Fruit fly (Drosophila melanogaster): ENCODE data around the gene LysRS.

DNA sequence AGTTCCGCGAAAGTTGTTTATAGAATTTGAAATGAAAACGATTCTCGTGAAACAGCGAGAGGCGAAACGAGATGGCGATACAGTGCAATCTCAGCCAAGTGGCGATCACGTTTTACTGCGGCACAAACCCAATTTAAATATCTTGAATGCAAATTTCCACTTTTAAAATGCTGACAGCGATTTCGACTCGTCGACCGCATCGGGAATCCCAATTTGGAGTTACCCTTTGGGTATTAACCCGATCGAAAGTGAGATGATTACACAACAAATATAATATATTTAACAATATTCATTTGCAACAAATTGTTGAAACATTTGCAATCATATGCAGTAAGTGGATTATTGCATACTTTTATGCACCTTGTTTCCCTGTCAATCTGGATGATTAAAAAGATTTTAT, 18.1 kb downstream of the LysRS start:
- TF ChIP-seq CG8478 (optimal IDR thresholded peaks at IDR 0.05) (no peak), CTCF (optimal IDR thresholded peaks at IDR 0.05) (no peak)
